Worm (Caenorhabditis elegans) whole organism, L1 larva: ENCODE data around the gene flp-6.

Experiments used
- C04F5.9 ChIP-seq: sonication (generic microtip); optimal IDR thresholded peaks from 2 replicates; lab custom pipeline; 2016; ENCODE audit warnings: missing genetic modification characterization, missing compliant biosample characterization
- Y116A8C.19 ChIP-seq: sonication (generic microtip); optimal IDR thresholded peaks from 2 replicates; lab custom pipeline; 2016; ENCODE audit warnings: missing compliant biosample characterization, missing genetic modification characterization, borderline replicate concordance
- aha-1 ChIP-seq: fragments of 150-350 bp; optimal IDR thresholded peaks from 2 replicates; lab custom pipeline; 2014; ENCODE audit warnings: missing biosample characterization, missing genetic modification characterization
- ama-1 ChIP-seq: fragments of 150-350 bp; optimal IDR thresholded peaks from 2 replicates; lab custom pipeline; 2014
- blmp-1 ChIP-seq: fragments of 150-350 bp; optimal IDR thresholded peaks from 2 replicates; lab custom pipeline; 2014; ENCODE audit warnings: missing biosample characterization, missing genetic modification characterization
- ceh-82 ChIP-seq, 3 experiments: fragments of 150-350 bp in 1 of 3; sonication (generic microtip) in 2 of 3; optimal IDR thresholded peaks; 2 replicates each; lab custom pipeline; 2014 to 2017; ENCODE audit warnings: missing biosample characterization in 3 of 3, missing genetic modification characterization in 3 of 3
- dpl-1 ChIP-seq, 3 experiments: fragments of 150-350 bp in 2 of 3; sonication (generic microtip) in 1 of 3; optimal IDR thresholded peaks; 2 replicates each; lab custom pipeline; 2014 to 2017; ENCODE audit warnings: missing biosample characterization in 3 of 3, missing genetic modification characterization in 3 of 3, missing genetic modification reagents in 3 of 3
- dsc-1 ChIP-seq: sonication (generic microtip); optimal IDR thresholded peaks from 2 replicates; lab custom pipeline; 2016; ENCODE audit warnings: mild to moderate bottlenecking, missing genetic modification characterization, missing compliant biosample characterization
- efl-1 ChIP-seq, 4 experiments: fragments of 150-350 bp; optimal IDR thresholded peaks in 3 of 4; peaks in 1 of 4; 1 replicate in 1 of 4; 2 replicates in 3 of 4; lab custom pipeline; 2014; ENCODE audit warnings: missing biosample characterization in 2 of 4, missing genetic modification characterization in 2 of 4, missing genetic modification reagents in 2 of 4
- egl-27 ChIP-seq, 2 experiments: fragments of 150-350 bp in 1 of 2; sonication (generic microtip); optimal IDR thresholded peaks; 3 replicates each; lab custom pipeline; 2017 to 2018; ENCODE audit warnings: missing biosample characterization in 2 of 2, missing genetic modification characterization in 2 of 2, missing genetic modification reagents in 2 of 2
- ets-5 ChIP-seq: fragments of 200-800 bp; sonication (Bioruptor generic); IDR thresholded peaks from 2 replicates; pipeline ENCODE4 v1.3.6; 2022; ENCODE audit warnings: missing genetic modification characterization, missing compliant biosample characterization
- fkh-10 ChIP-seq: sonication (generic microtip); optimal IDR thresholded peaks from 2 replicates; lab custom pipeline; 2017; ENCODE audit warnings: missing biosample characterization, missing genetic modification reagents, missing genetic modification characterization
- fkh-8 ChIP-seq: sonication (generic microtip); optimal IDR thresholded peaks from 2 replicates; lab custom pipeline; 2016; ENCODE audit warnings: mild to moderate bottlenecking, missing genetic modification characterization, missing compliant biosample characterization
- grh-1 ChIP-seq: fragments of 200-800 bp; sonication (Bioruptor generic); IDR thresholded peaks from 2 replicates; pipeline ENCODE4 v1.3.6; 2022; ENCODE audit warnings: missing genetic modification reagents, missing genetic modification characterization, missing compliant biosample characterization
- hlh-17 ChIP-seq: fragments of 200-800 bp; sonication (Bioruptor generic); optimal IDR thresholded peaks from 2 replicates; lab custom pipeline; 2018; ENCODE audit warnings: missing genetic modification characterization, mild to moderate bottlenecking, missing compliant biosample characterization, moderate library complexity, borderline replicate concordance
- hlh-4 ChIP-seq: sonication (generic microtip); optimal IDR thresholded peaks from 2 replicates; lab custom pipeline; 2016; ENCODE audit warnings: mild to moderate bottlenecking, missing genetic modification characterization, missing compliant biosample characterization
- hpl-2 ChIP-seq: fragments of 150-350 bp; optimal IDR thresholded peaks from 2 replicates; lab custom pipeline; 2014; ENCODE audit warnings: missing biosample characterization, missing genetic modification reagents, missing genetic modification characterization
- isw-1 ChIP-seq: fragments of 200-800 bp; sonication (Bioruptor generic); IDR thresholded peaks from 2 replicates; pipeline ENCODE4 v1.3.6; 2022; ENCODE audit warnings: missing genetic modification characterization, missing compliant biosample characterization
- lin-14 ChIP-seq: fragments of 200-800 bp; sonication (Bioruptor generic); optimal IDR thresholded peaks from 2 replicates; lab custom pipeline; 2018; ENCODE audit warnings: mild to moderate bottlenecking, missing genetic modification characterization, moderate library complexity, missing compliant biosample characterization
- lin-15B ChIP-seq: fragments of 150-350 bp; sonication (generic microtip); optimal IDR thresholded peaks from 3 replicates; lab custom pipeline; 2014; ENCODE audit warnings: missing biosample characterization, missing genetic modification characterization
- lin-35 ChIP-seq, 2 experiments: fragments of 150-350 bp; optimal IDR thresholded peaks; 2 replicates each; lab custom pipeline; 2014; ENCODE audit warnings: missing biosample characterization in 2 of 2, missing genetic modification characterization in 2 of 2, missing genetic modification reagents in 2 of 2
- lir-3 ChIP-seq: sonication (generic microtip); optimal IDR thresholded peaks from 2 replicates; lab custom pipeline; 2016; ENCODE audit warnings: mild to moderate bottlenecking, missing genetic modification characterization, moderate library complexity, missing compliant biosample characterization; ENCODE audit not compliant: poor library complexity
- lsy-2 ChIP-seq, 2 experiments: fragments of 150-350 bp; optimal IDR thresholded peaks; 2 replicates each; lab custom pipeline; 2014; ENCODE audit warnings: missing biosample characterization in 2 of 2, missing genetic modification characterization in 2 of 2
- nhr-11 ChIP-seq: fragments of 150-350 bp; optimal IDR thresholded peaks from 2 replicates; lab custom pipeline; 2014; ENCODE audit warnings: missing biosample characterization, missing genetic modification characterization
- nhr-12 ChIP-seq: sonication (generic microtip); optimal IDR thresholded peaks from 2 replicates; lab custom pipeline; 2017; ENCODE audit warnings: missing biosample characterization, missing genetic modification characterization
- nhr-20 ChIP-seq: sonication (generic microtip); optimal IDR thresholded peaks from 2 replicates; lab custom pipeline; 2016; ENCODE audit warnings: mild to moderate bottlenecking, missing genetic modification characterization, missing compliant biosample characterization
- nhr-237 ChIP-seq: fragments of 150-350 bp; optimal IDR thresholded peaks from 2 replicates; lab custom pipeline; 2014; ENCODE audit warnings: missing biosample characterization, missing genetic modification characterization
- nhr-47 ChIP-seq: sonication (generic microtip); optimal IDR thresholded peaks from 2 replicates; lab custom pipeline; 2016; ENCODE audit warnings: mild to moderate bottlenecking, missing genetic modification characterization, moderate library complexity, missing compliant biosample characterization
- nhr-71 ChIP-seq: sonication (generic microtip); optimal IDR thresholded peaks from 2 replicates; lab custom pipeline; 2016; ENCODE audit warnings: mild to moderate bottlenecking, missing genetic modification characterization, moderate library complexity, missing compliant biosample characterization
- nhr-76 ChIP-seq: sonication (generic microtip); optimal IDR thresholded peaks from 2 replicates; lab custom pipeline; 2017; ENCODE audit warnings: missing biosample characterization, missing genetic modification characterization
- nhr-77 ChIP-seq: fragments of 150-350 bp; optimal IDR thresholded peaks from 2 replicates; lab custom pipeline; 2014; ENCODE audit warnings: missing biosample characterization, missing genetic modification characterization
- nhr-84 ChIP-seq: sonication (generic microtip); optimal IDR thresholded peaks from 2 replicates; lab custom pipeline; 2017; ENCODE audit warnings: missing biosample characterization, missing genetic modification characterization
- pax-3 ChIP-seq: fragments of 200-800 bp; sonication (Bioruptor generic); optimal IDR thresholded peaks from 2 replicates; lab custom pipeline; 2018; ENCODE audit warnings: mild to moderate bottlenecking, missing genetic modification characterization, moderate library complexity, missing compliant biosample characterization
- rnt-1 ChIP-seq: sonication (generic microtip); optimal IDR thresholded peaks from 2 replicates; lab custom pipeline; 2016; ENCODE audit warnings: mild to moderate bottlenecking, missing genetic modification characterization, moderate library complexity, missing compliant biosample characterization
- sox-4 ChIP-seq: sonication (generic microtip); optimal IDR thresholded peaks from 2 replicates; lab custom pipeline; 2016; ENCODE audit warnings: missing genetic modification characterization, missing compliant biosample characterization
- sptf-1 ChIP-seq: fragments of 150-350 bp; optimal IDR thresholded peaks from 2 replicates; lab custom pipeline; 2014; ENCODE audit warnings: missing biosample characterization, missing genetic modification characterization
- sup-37 ChIP-seq: fragments of 200-800 bp; sonication (Bioruptor generic); optimal IDR thresholded peaks from 2 replicates; lab custom pipeline; 2018; ENCODE audit warnings: mild to moderate bottlenecking, missing genetic modification characterization, missing compliant biosample characterization
- tbx-2 ChIP-seq: sonication (generic microtip); optimal IDR thresholded peaks from 2 replicates; lab custom pipeline; 2016; ENCODE audit warnings: missing genetic modification characterization, missing compliant biosample characterization
- tlp-1 ChIP-seq: fragments of 150-350 bp; optimal IDR thresholded peaks from 2 replicates; lab custom pipeline; 2014; ENCODE audit warnings: missing biosample characterization, missing genetic modification characterization
- unc-30 ChIP-seq: sonication (generic microtip); optimal IDR thresholded peaks from 2 replicates; lab custom pipeline; 2017; ENCODE audit warnings: missing biosample characterization, missing genetic modification characterization
- unc-62 ChIP-seq: fragments of 150-350 bp; optimal IDR thresholded peaks from 2 replicates; lab custom pipeline; 2014; ENCODE audit warnings: missing biosample characterization, missing genetic modification reagents, missing genetic modification characterization
- unc-98 ChIP-seq: fragments of 200-800 bp; sonication (Bioruptor generic); IDR thresholded peaks from 2 replicates; pipeline ENCODE4 v1.3.6; 2022; ENCODE audit warnings: missing genetic modification characterization, missing compliant biosample characterization

The flp-6 gene

ce11 chrV:9473924-9474323 is 2.1 kb downstream of the flp-6 start:
- TF ChIP-seq sox-4: peak; percentile 19
- no peak for TF ChIP-seq fkh-10 (GFP tag; lab: Kevin White, UChicago)
- TF ChIP-seq pax-3 (tag; lab: Kevin White, UChicago): peak; percentile 55
- TF ChIP-seq lin-35 (GFP tag; optimal IDR thresholded peaks at IDR 0.05; lab: Kevin White, UChicago): no peak
- peak; percentile 66 for TF ChIP-seq dsc-1 (tag; lab: Kevin White, UChicago)
- TF ChIP-seq blmp-1 (tag; lab: Kevin White, UChicago): peak; percentile 18
- TF ChIP-seq fkh-8: peak; percentile 24
- no peak for TF ChIP-seq lin-15B
- TF ChIP-seq nhr-237 (tag; lab: Kevin White, UChicago): no peak
- TF ChIP-seq ets-5 (GFP tag; lab: Robert Waterston, UW): no peak
- peak; percentile 60 for TF ChIP-seq nhr-47 (tag; lab: Kevin White, UChicago)
- TF ChIP-seq, all 84 proteins: peak for 6

- TF ChIP-seq nhr-20 (tag; lab: Kevin White, UChicago) (no peak), ets-5 (GFP tag; lab: Robert Waterston, UW) (no peak), sptf-1 (tag; lab: Kevin White, UChicago) (no peak), C04F5.9 (no peak), dpl-1 (GFP tag; optimal IDR thresholded peaks at IDR 0.05; lab: Kevin White, UChicago) (no peak), unc-30 (tag; lab: Kevin White, UChicago) (no peak), nhr-76 (tag; lab: Kevin White, UChicago) (no peak), nhr-84 (tag; lab: Kevin White, UChicago) (no peak), ceh-82 (tag; optimal IDR thresholded peaks at IDR 0.05; lab: Kevin White, UChicago) (no peak), lsy-2 (tag; optimal IDR thresholded peaks at IDR 0.05; lab: Kevin White, UChicago) (no peak), nhr-77 (tag; lab: Kevin White, UChicago) (no peak), hlh-4 (tag; lab: Kevin White, UChicago) (no peak), hlh-17 (GFP tag; lab: Kevin White, UChicago) (no peak), tlp-1 (no peak), isw-1 (no peak), unc-98 (GFP tag; lab: Robert Waterston, UW) (no peak), pax-3 (tag; lab: Kevin White, UChicago) (no peak)
- TF ChIP-seq, all 84 proteins: peak for 0
Observed at ce11 chrV:9477863-9478262, 6.1 kb downstream of the flp-6 start, which contains the start of gene nas-3. TSS of gene nas-3 (plus strand) at chrV:9478163.

- TF ChIP-seq tbx-2 (tag; lab: Kevin White, UChicago): no peak
- no peak for TF ChIP-seq sox-4
- no peak for TF ChIP-seq nhr-237 (tag; lab: Kevin White, UChicago)
- TF ChIP-seq unc-98 (GFP tag; lab: Robert Waterston, UW): no peak
- TF ChIP-seq dpl-1 (GFP tag; optimal IDR thresholded peaks at IDR 0.05; lab: Kevin White, UChicago): no peak
- no peak for TF ChIP-seq egl-27 (tag; optimal IDR thresholded peaks at IDR 0.05; lab: Kevin White, UChicago)
- no peak for TF ChIP-seq efl-1 (optimal IDR thresholded peaks at IDR 0.05; lab: Kevin White, UChicago)
- TF ChIP-seq efl-1 (GFP tag; optimal IDR thresholded peaks at IDR 0.05 in 1 of 2; lab: Kevin White, UChicago): no peak
- no peak for TF ChIP-seq hpl-2
Observed at ce11 chrV:9480566-9480965, 8.8 kb downstream of the flp-6 start, which contains the start of gene K06A4.6. TSS of gene K06A4.6 (minus strand) at chrV:9480666.

ce11 chrV:9483738-9484256 is 12.0 kb downstream of the flp-6 start, which contains the start of gene K06A4.2:
TSS of gene K06A4.2 (plus strand) at chrV:9484206.
- TF ChIP-seq lir-3 (tag; lab: Kevin White, UChicago) (no peak), lin-14 (peak; percentile 57), rnt-1 (tag; lab: Kevin White, UChicago) (no peak), fkh-10 (GFP tag; lab: Kevin White, UChicago) (peak; percentile 90)

ce11 chrV:9485508-9485907 is 13.7 kb downstream of the flp-6 start:
- TF ChIP-seq blmp-1 (tag; lab: Kevin White, UChicago) (no peak), nhr-71 (tag; lab: Kevin White, UChicago) (peak; percentile 5), ama-1 (no peak), dsc-1 (tag; lab: Kevin White, UChicago) (peak; percentile 88), egl-27 (tag; optimal IDR thresholded peaks at IDR 0.05; lab: Kevin White, UChicago) (no peak), aha-1 (no peak), hlh-4 (tag; lab: Kevin White, UChicago) (no peak), sox-4 (peak; percentile 9), fkh-8 (peak; percentile 15), nhr-12 (tag; lab: Kevin White, UChicago) (no peak), dpl-1 (GFP tag; optimal IDR thresholded peaks at IDR 0.05; lab: Kevin White, UChicago) (no peak), unc-30 (tag; lab: Kevin White, UChicago) (no peak), isw-1 (no peak), tbx-2 (tag; lab: Kevin White, UChicago) (no peak), nhr-11 (tag; lab: Kevin White, UChicago) (no peak), pax-3 (tag; lab: Kevin White, UChicago) (peak; percentile 38), grh-1 (GFP tag; lab: Robert Waterston, UW) (no peak), unc-62 (GFP tag; lab: Kevin White, UChicago) (no peak), Y116A8C.19 (no peak), sup-37 (GFP tag; lab: Kevin White, UChicago) (no peak), lin-14 (no peak)
